Fruit fly (Drosophila melanogaster) whole organism, embryonic: ENCODE results near the gene Cyp4d1.
A peak's percentile ranks its signal among the peaks of the same experiment; 100 is the strongest.

Experiments
- ATbp ChIP-seq: fragments of 200-800 bp; sonication (Bioruptor generic); optimal IDR thresholded peaks from 2 replicates; lab custom pipeline; 2017; ENCODE audit warnings: missing biosample characterization, mild to moderate bottlenecking, missing genetic modification characterization, missing genetic modification reagents
- Atf3 ChIP-seq: fragments of 200-800 bp; sonication (Bioruptor generic); optimal IDR thresholded peaks from 3 replicates; lab custom pipeline; 2016; ENCODE audit warnings: missing biosample characterization, missing genetic modification characterization
- CG10147 ChIP-seq: fragments of 200-800 bp; sonication (Bioruptor generic); optimal IDR thresholded peaks from 2 replicates; lab custom pipeline; 2019; ENCODE audit warnings: missing biosample characterization, mild to moderate bottlenecking, missing genetic modification characterization, moderate library complexity
- CG12155 ChIP-seq: fragments of 200-800 bp; sonication (Bioruptor generic); optimal IDR thresholded peaks from 3 replicates; lab custom pipeline; 2016; ENCODE audit warnings: missing biosample characterization, missing genetic modification characterization
- CG12769 ChIP-seq: fragments of 200-800 bp; sonication (Bioruptor generic); optimal IDR thresholded peaks from 2 replicates; lab custom pipeline; 2019; ENCODE audit warnings: missing biosample characterization, mild to moderate bottlenecking, missing genetic modification characterization, moderate library complexity
- CG14014 ChIP-seq: fragments of 200-800 bp; sonication (Bioruptor generic); IDR thresholded peaks from 2 replicates; pipeline ENCODE4 v1.3.6; 2022; ENCODE audit warnings: missing biosample characterization, missing genetic modification characterization
- CG15514 ChIP-seq: fragments of 200-800 bp; sonication (Bioruptor generic); optimal IDR thresholded peaks from 3 replicates; lab custom pipeline; 2017; ENCODE audit warnings: missing biosample characterization, missing genetic modification characterization, mild to moderate bottlenecking, moderate library complexity, missing genetic modification reagents
- CG15601 ChIP-seq: fragments of 200-800 bp; sonication (Bioruptor generic); optimal IDR thresholded peaks from 3 replicates; lab custom pipeline; 2019; ENCODE audit warnings: missing biosample characterization, mild to moderate bottlenecking, missing genetic modification characterization, moderate library complexity
- CG17361 ChIP-seq: fragments of 200-800 bp; sonication (Bioruptor generic); IDR thresholded peaks from 3 replicates; pipeline ENCODE4 v1.3.6; 2022; ENCODE audit warnings: missing biosample characterization, missing genetic modification characterization
- CG17912 ChIP-seq: fragments of 200-800 bp; sonication (Bioruptor generic); optimal IDR thresholded peaks from 2 replicates; lab custom pipeline; 2018; ENCODE audit warnings: missing biosample characterization, mild to moderate bottlenecking, missing genetic modification characterization
- CG18619 ChIP-seq: fragments of 200-800 bp; sonication (Bioruptor generic); optimal IDR thresholded peaks from 3 replicates; lab custom pipeline; 2017; ENCODE audit warnings: missing biosample characterization, mild to moderate bottlenecking, missing genetic modification characterization
- CG2116 ChIP-seq: fragments of 200-800 bp; sonication (Bioruptor generic); optimal IDR thresholded peaks from 3 replicates; lab custom pipeline; 2018; ENCODE audit warnings: missing biosample characterization, mild to moderate bottlenecking, missing genetic modification characterization
- CG2678 ChIP-seq: fragments of 200-800 bp; sonication (Bioruptor generic); optimal IDR thresholded peaks from 3 replicates; lab custom pipeline; 2019; ENCODE audit warnings: missing biosample characterization, mild to moderate bottlenecking, missing genetic modification characterization, moderate library complexity
- CG31441 ChIP-seq: fragments of 200-800 bp; sonication (Bioruptor generic); IDR thresholded peaks from 2 replicates; pipeline ENCODE4 v1.3.6; 2022; ENCODE audit warnings: missing biosample characterization, missing genetic modification characterization
- CG42726 ChIP-seq: fragments of 200-800 bp; sonication (Bioruptor generic); IDR thresholded peaks from 2 replicates; pipeline ENCODE4 v1.3.6; 2022; ENCODE audit warnings: missing biosample characterization, missing genetic modification characterization; ENCODE audit not compliant: partially characterized antibody
- CG7963 ChIP-seq: fragments of 200-800 bp; sonication (Bioruptor generic); IDR thresholded peaks from 3 replicates; pipeline ENCODE4 v1.3.6; 2022; ENCODE audit warnings: missing biosample characterization, missing genetic modification characterization; ENCODE audit not compliant: partially characterized antibody
- CG8944 ChIP-seq: fragments of 200-800 bp; sonication (Bioruptor generic); optimal IDR thresholded peaks from 3 replicates; lab custom pipeline; 2016; ENCODE audit warnings: missing biosample characterization, missing genetic modification characterization
- CG9727 ChIP-seq: fragments of 200-800 bp; sonication (Bioruptor generic); optimal IDR thresholded peaks from 3 replicates; lab custom pipeline; 2017; ENCODE audit warnings: missing biosample characterization, mild to moderate bottlenecking, missing genetic modification characterization
- CkIIα-i1 ChIP-seq: fragments of 200-800 bp; sonication (Bioruptor generic); IDR thresholded peaks from 2 replicates; pipeline ENCODE4 v1.3.6; 2022; ENCODE audit warnings: missing biosample characterization, missing genetic modification characterization
- Dad ChIP-seq: fragments of 200-800 bp; sonication (Bioruptor generic); optimal IDR thresholded peaks from 3 replicates; lab custom pipeline; 2016; ENCODE audit warnings: missing biosample characterization, missing genetic modification characterization
- Dfd ChIP-seq, 2 experiments: fragments of >200 bp; optimal IDR thresholded peaks; 2 replicates each; lab custom pipeline; 2017; ENCODE audit warnings: missing biosample characterization in 2 of 2, missing genetic modification characterization in 2 of 2
- Drgx ChIP-seq: fragments of 200-800 bp; sonication (Bioruptor generic); IDR thresholded peaks from 2 replicates; pipeline ENCODE4 v1.3.6; 2022; ENCODE audit warnings: missing biosample characterization, missing genetic modification characterization
- Gug ChIP-seq: fragments of 200-800 bp; sonication (Bioruptor generic); IDR thresholded peaks from 4 replicates; pipeline ENCODE4 v1.3.6; 2022; ENCODE audit warnings: missing biosample characterization, missing genetic modification characterization
- HmgZ ChIP-seq: fragments of 200-800 bp; sonication (Bioruptor generic); optimal IDR thresholded peaks from 2 replicates; lab custom pipeline; 2018; ENCODE audit warnings: missing biosample characterization, mild to moderate bottlenecking, missing genetic modification characterization
- Neu2 ChIP-seq: fragments of 200-800 bp; sonication (Bioruptor generic); optimal IDR thresholded peaks from 3 replicates; lab custom pipeline; 2016; ENCODE audit warnings: missing biosample characterization, missing genetic modification characterization, borderline replicate concordance
- Ptx1 ChIP-seq: fragments of 200-800 bp; sonication (Bioruptor generic); IDR thresholded peaks from 2 replicates; pipeline ENCODE4 v1.3.6; 2022; ENCODE audit warnings: missing biosample characterization, missing genetic modification characterization
- Sry-β ChIP-seq: fragments of 200-800 bp; sonication (Bioruptor generic); optimal IDR thresholded peaks from 2 replicates; lab custom pipeline; 2018; ENCODE audit warnings: missing biosample characterization, mild to moderate bottlenecking, missing genetic modification characterization, moderate library complexity
- Xrp1 ChIP-seq: fragments of 200-800 bp; sonication (Bioruptor generic); IDR thresholded peaks from 2 replicates; pipeline ENCODE4 v1.3.6; 2022; ENCODE audit warnings: missing biosample characterization, missing genetic modification characterization
- al ChIP-seq: fragments of 200-800 bp; sonication (Bioruptor generic); IDR thresholded peaks from 2 replicates; pipeline ENCODE4 v1.3.6; 2022; ENCODE audit warnings: missing biosample characterization, missing genetic modification characterization
- br ChIP-seq: fragments of >200 bp; optimal IDR thresholded peaks from 2 replicates; lab custom pipeline; 2017
- chinmo ChIP-seq: fragments of 200-800 bp; sonication (Bioruptor generic); IDR thresholded peaks from 4 replicates; pipeline ENCODE4 v1.3.6; 2022; ENCODE audit warnings: missing biosample characterization, missing genetic modification characterization; ENCODE audit not compliant: partially characterized antibody
- dati ChIP-seq: fragments of 200-800 bp; sonication (Bioruptor generic); IDR thresholded peaks from 2 replicates; pipeline ENCODE4 v1.3.6; 2022; ENCODE audit warnings: missing biosample characterization, missing genetic modification characterization
- dmrt11E ChIP-seq: fragments of 200-800 bp; sonication (Bioruptor generic); optimal IDR thresholded peaks from 3 replicates; lab custom pipeline; 2018; ENCODE audit warnings: missing biosample characterization, mild to moderate bottlenecking, missing genetic modification characterization, moderate library complexity
- en ChIP-seq: fragments of 200-800 bp; sonication (Bioruptor generic); optimal IDR thresholded peaks from 2 replicates; lab custom pipeline; 2016; ENCODE audit warnings: missing biosample characterization, missing genetic modification characterization
- fru ChIP-seq: fragments of >200 bp; optimal IDR thresholded peaks from 2 replicates; lab custom pipeline; 2017
- gce ChIP-seq: fragments of 200-800 bp; sonication (Bioruptor generic); IDR thresholded peaks from 3 replicates; pipeline ENCODE4 v1.3.6; 2022; ENCODE audit warnings: missing biosample characterization, missing genetic modification characterization
- gfzf ChIP-seq: fragments of 200-800 bp; sonication (Bioruptor generic); optimal IDR thresholded peaks from 2 replicates; lab custom pipeline; 2016; ENCODE audit warnings: missing biosample characterization, mild to moderate bottlenecking, missing genetic modification characterization, moderate library complexity
- h ChIP-seq: fragments of >200 bp; optimal IDR thresholded peaks from 2 replicates; lab custom pipeline; 2017
- hkb ChIP-seq, 2 experiments: fragments of 200-800 bp in 1 of 2; fragments of >200 bp in 1 of 2; sonication (Bioruptor generic) in 1 of 2; IDR thresholded peaks in 1 of 2; optimal IDR thresholded peaks in 1 of 2; 2 replicates each; pipeline versions ENCODE4 v1.3.6 to Lab custom; 2017 to 2022; ENCODE audit warnings: missing biosample characterization in 1 of 2, missing genetic modification characterization in 1 of 2
- ind ChIP-seq: fragments of 200-800 bp; sonication (Bioruptor generic); optimal IDR thresholded peaks from 3 replicates; lab custom pipeline; 2016; ENCODE audit warnings: missing biosample characterization, missing genetic modification characterization
- jumu ChIP-seq: fragments of 200-800 bp; sonication (Bioruptor generic); optimal IDR thresholded peaks from 3 replicates; lab custom pipeline; 2016; ENCODE audit warnings: missing biosample characterization, missing genetic modification characterization
- nmo ChIP-seq: fragments of 200-800 bp; sonication (Bioruptor generic); optimal IDR thresholded peaks from 2 replicates; lab custom pipeline; 2018; ENCODE audit warnings: missing biosample characterization, mild to moderate bottlenecking, missing genetic modification characterization, moderate library complexity
- p53 ChIP-seq: fragments of 200-800 bp; sonication (Bioruptor generic); optimal IDR thresholded peaks from 2 replicates; lab custom pipeline; 2016; ENCODE audit warnings: missing biosample characterization, missing genetic modification characterization
- pb ChIP-seq: fragments of 200-800 bp; sonication (Bioruptor generic); optimal IDR thresholded peaks from 3 replicates; lab custom pipeline; 2016; ENCODE audit warnings: missing biosample characterization, missing genetic modification characterization
- rib ChIP-seq: fragments of 200-800 bp; sonication (Bioruptor generic); IDR thresholded peaks from 2 replicates; pipeline ENCODE4 v1.3.6; 2022; ENCODE audit warnings: missing biosample characterization, missing genetic modification characterization
- sc ChIP-seq, 3 experiments: fragments of >200 bp in 2 of 3; fragments of 200-800 bp in 1 of 3; sonication (Bioruptor generic) in 1 of 3; optimal IDR thresholded peaks; 2 replicates in 2 of 3; 3 replicates in 1 of 3; lab custom pipeline; 2017; ENCODE audit warnings: mild to moderate bottlenecking in 1 of 3, missing biosample characterization in 1 of 3, missing genetic modification characterization in 1 of 3, missing genetic modification reagents in 1 of 3
- twi ChIP-seq: fragments of 200-800 bp; optimal IDR thresholded peaks from 2 replicates; lab custom pipeline; 2019; ENCODE audit warnings: missing biosample characterization, mild to moderate bottlenecking, missing genetic modification characterization, moderate library complexity

The Cyp4d1 gene

DNA sequence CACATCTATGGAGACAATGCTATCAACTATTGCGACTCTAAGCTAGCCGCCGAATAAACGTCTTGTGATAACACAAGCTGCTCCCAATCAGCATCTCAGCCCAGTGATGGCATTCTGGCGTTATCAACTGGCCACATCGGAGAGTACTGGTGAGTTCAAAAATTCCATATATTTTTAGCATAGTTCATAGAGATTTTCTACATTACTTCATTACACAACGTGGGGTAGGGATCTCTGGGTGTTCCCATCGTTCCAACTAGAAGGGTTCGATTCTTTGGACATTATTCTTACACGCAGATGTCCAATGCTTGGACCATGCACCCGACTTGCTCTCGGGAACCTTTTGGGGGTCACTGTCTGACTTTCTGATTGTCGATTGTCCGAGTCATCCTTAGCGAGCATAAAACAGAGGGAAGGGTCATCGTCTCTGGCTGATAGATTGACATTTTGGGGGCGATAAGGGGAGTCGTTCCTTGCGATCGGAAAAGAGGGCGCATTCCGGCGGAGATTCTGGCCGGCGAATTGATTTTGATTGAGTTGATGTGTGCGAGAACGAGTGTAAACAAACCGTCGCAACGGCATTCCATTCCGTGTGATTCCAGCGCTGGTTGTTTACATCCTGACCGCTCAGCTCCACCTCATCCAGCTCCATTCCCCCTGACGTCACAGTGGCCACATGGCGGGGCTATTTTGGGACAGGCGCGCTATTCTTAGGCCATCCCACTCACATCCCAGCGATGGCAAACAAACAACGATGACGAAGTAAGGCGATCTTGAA lies at the start of gene Cyp4d1, which contains the start of gene CG3630 (continued):
- no peak for TF ChIP-seq gce (GFP tag; lab: Robert Waterston, UW)
- no peak for TF ChIP-seq CG8944 (GFP tag; lab: Kevin White, UChicago)
- TF ChIP-seq Neu2 (GFP tag; lab: Kevin White, UChicago): no peak
- TF ChIP-seq dmrt11E (tag; lab: Kevin White, UChicago): no peak
- no peak for TF ChIP-seq pb (GFP tag; lab: Kevin White, UChicago)
- no peak for TF ChIP-seq CG15601
- peak; percentile 86 for TF ChIP-seq CG12769 (tag; lab: Kevin White, UChicago)
- TF ChIP-seq CG9727: no peak
- no peak for TF ChIP-seq rib (GFP tag; lab: Robert Waterston, UW)
- TF ChIP-seq ind (GFP tag; lab: Kevin White, UChicago): no peak
- 0 out of 4 replicates have a peak, but pooled peaks have one; percentile 11 for TF ChIP-seq chinmo (GFP tag; lab: Robert Waterston, UW)

DNA sequence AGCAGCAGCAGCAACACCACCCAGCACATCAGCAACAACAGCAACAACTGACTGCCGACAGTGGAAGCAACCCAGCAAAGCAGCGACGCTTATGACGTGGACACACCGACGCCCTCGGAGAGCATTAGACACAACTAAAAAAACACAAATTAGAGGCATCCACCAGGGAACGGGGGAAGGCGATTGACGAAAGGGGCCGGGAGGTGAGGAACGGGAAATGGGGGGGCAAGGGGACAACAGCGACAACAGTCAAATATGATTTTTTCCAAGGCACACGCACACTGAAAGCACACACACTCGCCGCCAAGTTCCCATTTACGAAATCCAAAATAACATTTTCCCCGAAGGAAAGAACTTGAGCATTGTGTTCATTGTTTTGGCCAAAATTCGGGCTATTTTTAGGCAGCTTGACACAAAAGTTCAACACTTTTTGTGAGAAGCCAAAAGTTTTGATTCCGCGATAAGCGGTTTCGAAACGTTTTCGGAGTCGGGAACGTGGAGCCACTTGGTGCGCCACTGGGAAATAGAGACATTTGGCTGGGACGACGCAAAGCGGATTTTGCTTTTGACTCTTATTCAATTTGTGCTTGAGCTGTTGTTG lies 46.8 kb upstream of the Cyp4d1 start:
- TF ChIP-seq dati (GFP tag; lab: Robert Waterston, UW) (no peak), Drgx (peak; percentile 58; the same call in 1 of the 2 replicates), CG2678 (tag; lab: Kevin White, UChicago) (peak; percentile 48), CG7963 (no peak), al (peak; percentile 24; the same call in 1 of the 2 replicates), CG15514 (GFP tag; lab: Kevin White, UChicago) (no peak), CG14014 (GFP tag; lab: Robert Waterston, UW) (0 out of 2 replicates have a peak, but pooled peaks have one; percentile 13), Ptx1 (peak; percentile 65), CG2116 (no peak), br (lab: Kevin White, UChicago) (no peak), CG10147 (GFP tag; lab: Kevin White, UChicago) (no peak), CG31441 (GFP tag; lab: Robert Waterston, UW) (0 out of 2 replicates have a peak, but pooled peaks have one; percentile 9), hkb (optimal IDR thresholded peaks at IDR 0.05; lab: Kevin White, UChicago) (no peak), hkb (GFP tag; IDR thresholded peaks at IDR 0.05; lab: Robert Waterston, UW) (peak; percentile 47; the same call in 1 of the 2 replicates), CG18619 (no peak), HmgZ (tag; lab: Kevin White, UChicago) (no peak), CG17912 (no peak), Dad (no peak), nmo (GFP tag; lab: Kevin White, UChicago) (peak; percentile 37), p53 (GFP tag; lab: Kevin White, UChicago) (no peak), CG12769 (tag; lab: Kevin White, UChicago) (peak; percentile 81), CG17361 (GFP tag; lab: Robert Waterston, UW) (0 out of 3 replicates have a peak, but pooled peaks have one; percentile 20), gfzf (GFP tag; lab: Kevin White, UChicago) (no peak), CkIIα-i1 (GFP tag; lab: Robert Waterston, UW) (no peak), twi (tag; lab: Kevin White, UChicago) (no peak), sc (optimal IDR thresholded peaks at IDR 0.05; lab: Kevin White, UChicago) (no peak), sc (GFP tag; optimal IDR thresholded peaks at IDR 0.05; lab: Kevin White, UChicago) (no peak), Dfd (GFP tag; optimal IDR thresholded peaks at IDR 0.05; lab: Kevin White, UChicago) (no peak), h (no peak), jumu (no peak), CG12155 (GFP tag; lab: Kevin White, UChicago) (no peak), en (GFP tag; lab: Kevin White, UChicago) (no peak), Atf3 (GFP tag; lab: Kevin White, UChicago) (no peak), Gug (GFP tag; lab: Robert Waterston, UW) (peak; percentile 31; the same call in 2 of the 4 replicates), fru (lab: Kevin White, UChicago) (no peak), Xrp1 (GFP tag; lab: Robert Waterston, UW) (peak; percentile 14; the same call in 1 of the 2 replicates), Sry-β (no peak), ATbp (GFP tag; lab: Kevin White, UChicago) (no peak), CG42726 (GFP tag; lab: Robert Waterston, UW) (no peak)
